Fruit fly (Drosophila melanogaster) whole organism, embryonic: Measurements from ENCODE around the gene CG6656.

Experiments
- CG34224 ChIP-seq: fragments of 200-800 bp; sonication (Bioruptor generic); IDR thresholded peaks from 3 replicates; pipeline ENCODE4 v1.3.6; 2022; ENCODE audit warnings: missing biosample characterization, missing genetic modification characterization; ENCODE audit not compliant: partially characterized antibody
- HLHmδ ChIP-seq: fragments of 200-800 bp; sonication (Bioruptor generic); optimal IDR thresholded peaks from 2 replicates; lab custom pipeline; 2018; ENCODE audit warnings: missing biosample characterization, mild to moderate bottlenecking, missing genetic modification characterization, moderate library complexity
- TFAM ChIP-seq: fragments of 200-800 bp; sonication (Bioruptor generic); optimal IDR thresholded peaks from 2 replicates; lab custom pipeline; 2017; ENCODE audit warnings: missing biosample characterization, missing genetic modification characterization, inconsistent platforms
- gem ChIP-seq: fragments of 200-800 bp; sonication (Bioruptor generic); optimal IDR thresholded peaks from 2 replicates; lab custom pipeline; 2019; ENCODE audit warnings: missing biosample characterization, mild to moderate bottlenecking, missing genetic modification characterization, moderate library complexity
- lab ChIP-seq: fragments of 200-800 bp; sonication (Bioruptor generic); optimal IDR thresholded peaks from 3 replicates; lab custom pipeline; 2017; ENCODE audit warnings: missing biosample characterization, missing genetic modification characterization, mild to moderate bottlenecking, moderate library complexity, missing genetic modification reagents
- mld ChIP-seq: fragments of 200-800 bp; sonication (Bioruptor generic); IDR thresholded peaks from 3 replicates; pipeline ENCODE4 v1.3.6; 2022; ENCODE audit warnings: missing biosample characterization, missing genetic modification characterization; ENCODE audit not compliant: partially characterized antibody
- pum ChIP-seq: fragments of 200-800 bp; sonication (Bioruptor generic); optimal IDR thresholded peaks from 2 replicates; lab custom pipeline; 2016; ENCODE audit warnings: missing biosample characterization, missing genetic modification characterization

- peak; percentile 39 for TF ChIP-seq pum
- TF ChIP-seq gem (tag; lab: Kevin White, UChicago) = peak; percentile 60
- TF ChIP-seq mld (GFP tag; lab: Robert Waterston, UW) = no peak
- TF ChIP-seq lab = no peak
- no peak for TF ChIP-seq TFAM (GFP tag; lab: Kevin White, UChicago)
- no peak for TF ChIP-seq HLHmδ (GFP tag; lab: Kevin White, UChicago)
- TF ChIP-seq CG34224 (GFP tag; lab: Robert Waterston, UW) = no peak
These were observed 36.6 kb upstream of the CG6656 start for dm6 chr3R:21838505-21838956.
